Worm (Caenorhabditis elegans) whole organism, young adult: ENCODE results near the gene exl-1.
A peak's percentile ranks its signal among the peaks of the same experiment; 100 is the strongest.

ENCODE experiments used
- B0019.2 ChIP-seq: fragments of 200-800 bp; sonication (Bioruptor generic); conservative IDR thresholded peaks from 2 replicates; pipeline ENCODE4 v1.3.6; 2022; ENCODE audit warnings: missing genetic modification reagents, missing genetic modification characterization, missing compliant biosample characterization
- B0035.1 ChIP-seq: sonication (generic microtip); optimal IDR thresholded peaks from 2 replicates; lab custom pipeline; 2016; ENCODE audit warnings: missing genetic modification characterization, mild to moderate bottlenecking, missing compliant biosample characterization, missing genotype, missing genetic modification reagents
- C06A6.2 ChIP-seq: fragments of 200-800 bp; sonication (Bioruptor generic); conservative IDR thresholded peaks from 2 replicates; pipeline ENCODE4 v1.3.6; 2022; ENCODE audit warnings: missing genetic modification characterization, missing compliant biosample characterization
- C17E4.6 ChIP-seq: fragments of 200-800 bp; sonication (Bioruptor generic); IDR thresholded peaks from 2 replicates; pipeline ENCODE4 v1.3.6; 2022; ENCODE audit warnings: missing genetic modification reagents, missing genetic modification characterization, missing compliant biosample characterization
- F10E7.11 ChIP-seq: sonication (generic microtip); optimal IDR thresholded peaks from 2 replicates; lab custom pipeline; 2017; ENCODE audit warnings: mild to moderate bottlenecking, missing genetic modification characterization, moderate library complexity, missing compliant biosample characterization
- F22D6.2 ChIP-seq: sonication (generic microtip); optimal IDR thresholded peaks from 2 replicates; lab custom pipeline; 2016; ENCODE audit warnings: mild to moderate bottlenecking, missing genetic modification characterization, missing compliant biosample characterization
- F33H1.4 ChIP-seq: fragments of 200-800 bp; sonication (Bioruptor generic); IDR thresholded peaks from 2 replicates; pipeline ENCODE4 v1.3.6; 2022; ENCODE audit warnings: missing genetic modification reagents, missing genetic modification characterization, missing compliant biosample characterization
- F37B4.10 ChIP-seq: fragments of 200-800 bp; sonication (Bioruptor generic); IDR thresholded peaks from 2 replicates; pipeline ENCODE4 v1.3.6; 2022; ENCODE audit warnings: missing genetic modification characterization, missing compliant biosample characterization
- F57A8.1 ChIP-seq: fragments of 200-800 bp; sonication (Bioruptor generic); optimal IDR thresholded peaks from 2 replicates; lab custom pipeline; 2018; ENCODE audit warnings: mild to moderate bottlenecking, missing genetic modification characterization, moderate library complexity, missing compliant biosample characterization
- K12H6.12 ChIP-seq: fragments of 200-800 bp; sonication (Bioruptor generic); optimal IDR thresholded peaks from 2 replicates; lab custom pipeline; 2018; ENCODE audit warnings: mild to moderate bottlenecking, missing genetic modification characterization, missing compliant biosample characterization
- Y53F4B.3 ChIP-seq: fragments of 200-800 bp; sonication (Bioruptor generic); IDR thresholded peaks from 2 replicates; pipeline ENCODE4 v1.3.6; 2022; ENCODE audit warnings: missing genetic modification reagents, missing genetic modification characterization, missing compliant biosample characterization
- Y53G8AR.9 ChIP-seq: fragments of 200-800 bp; sonication (Bioruptor generic); conservative IDR thresholded peaks from 2 replicates; pipeline ENCODE4 v1.3.6; 2022; ENCODE audit warnings: missing genetic modification reagents, missing genetic modification characterization, missing compliant biosample characterization
- Y67H2A.10 ChIP-seq: fragments of 200-800 bp; sonication (Bioruptor generic); conservative IDR thresholded peaks from 2 replicates; pipeline ENCODE4 v1.3.6; 2022; ENCODE audit warnings: missing genetic modification reagents, missing genetic modification characterization, missing compliant biosample characterization
- Y95B8A.8 ChIP-seq: fragments of 200-800 bp; sonication (Bioruptor generic); IDR thresholded peaks from 2 replicates; pipeline ENCODE4 v1.3.6; 2022; ENCODE audit warnings: missing genetic modification reagents, missing genetic modification characterization, missing compliant biosample characterization
- akir-1 ChIP-seq: fragments of 200-800 bp; sonication (Bioruptor generic); optimal IDR thresholded peaks from 2 replicates; lab custom pipeline; 2018; ENCODE audit warnings: mild to moderate bottlenecking, missing genetic modification characterization, moderate library complexity, missing compliant biosample characterization
- ama-1 ChIP-seq, 3 experiments: fragments of 150-350 bp in 1 of 3; sonication (generic microtip) in 2 of 3; optimal IDR thresholded peaks; 2 replicates each; lab custom pipeline; 2014 to 2018; ENCODE audit warnings: missing biosample characterization in 2 of 3, missing genetic modification characterization in 2 of 3, missing genetic modification reagents in 2 of 3
- aptf-2 ChIP-seq: fragments of 200-800 bp; sonication (Bioruptor generic); conservative IDR thresholded peaks from 2 replicates; pipeline ENCODE4 v1.3.6; 2022; ENCODE audit warnings: missing genetic modification reagents, missing genetic modification characterization, missing compliant biosample characterization
- atf-7 ChIP-seq: sonication (generic microtip); optimal IDR thresholded peaks from 2 replicates; lab custom pipeline; 2017; ENCODE audit warnings: mild to moderate bottlenecking, missing genetic modification characterization, missing compliant biosample characterization
- athp-1 ChIP-seq: sonication (generic microtip); optimal IDR thresholded peaks from 2 replicates; lab custom pipeline; 2017; ENCODE audit warnings: mild to moderate bottlenecking, missing genetic modification characterization, missing compliant biosample characterization
- attf-3 ChIP-seq: fragments of 200-800 bp; sonication (Bioruptor generic); conservative IDR thresholded peaks from 2 replicates; pipeline ENCODE4 v1.3.6; 2022; ENCODE audit warnings: missing genetic modification reagents, missing genetic modification characterization, missing compliant biosample characterization
- attf-6 ChIP-seq: fragments of 200-800 bp; sonication (Bioruptor generic); IDR thresholded peaks from 2 replicates; pipeline ENCODE4 v1.3.6; 2022; ENCODE audit warnings: missing genetic modification reagents, missing genetic modification characterization, missing compliant biosample characterization
- ccch-3 ChIP-seq: fragments of 200-800 bp; sonication (Bioruptor generic); optimal IDR thresholded peaks from 2 replicates; lab custom pipeline; 2018; ENCODE audit warnings: mild to moderate bottlenecking, missing genetic modification characterization, missing compliant biosample characterization
- ceh-100 ChIP-seq: fragments of 200-800 bp; sonication (Bioruptor generic); IDR thresholded peaks from 2 replicates; pipeline ENCODE4 v1.3.6; 2022; ENCODE audit warnings: missing genetic modification reagents, missing genetic modification characterization, missing compliant biosample characterization
- ceh-40 ChIP-seq: fragments of 200-800 bp; sonication (Bioruptor generic); IDR thresholded peaks from 2 replicates; pipeline ENCODE4 v1.3.6; 2022; ENCODE audit warnings: missing genetic modification characterization, missing compliant biosample characterization
- efl-1 ChIP-seq: fragments of 150-350 bp; optimal IDR thresholded peaks from 2 replicates; lab custom pipeline; 2014; ENCODE audit warnings: missing biosample characterization, missing genetic modification reagents, missing genetic modification characterization
- egl-18 ChIP-seq: fragments of 200-800 bp; sonication (Bioruptor generic); IDR thresholded peaks from 2 replicates; pipeline ENCODE4 v1.3.6; 2022; ENCODE audit warnings: missing genetic modification reagents, missing genetic modification characterization, missing compliant biosample characterization
- egl-44 ChIP-seq: fragments of 200-800 bp; sonication (Bioruptor generic); IDR thresholded peaks from 2 replicates; pipeline ENCODE4 v1.3.6; 2022; ENCODE audit warnings: missing genetic modification reagents, missing genetic modification characterization, missing compliant biosample characterization
- egrh-3 ChIP-seq: fragments of 200-800 bp; sonication (Bioruptor generic); IDR thresholded peaks from 2 replicates; pipeline ENCODE4 v1.3.6; 2022; ENCODE audit warnings: missing genetic modification reagents, missing genetic modification characterization, missing compliant biosample characterization
- him-1 ChIP-seq: sonication (generic microtip); optimal IDR thresholded peaks from 2 replicates; lab custom pipeline; 2016; ENCODE audit warnings: missing genotype, missing genetic modification reagents, missing genetic modification characterization, missing compliant biosample characterization
- hmg-20 ChIP-seq: fragments of 200-800 bp; sonication (Bioruptor generic); IDR thresholded peaks from 2 replicates; pipeline ENCODE4 v1.3.6; 2022; ENCODE audit warnings: missing genetic modification reagents, missing genetic modification characterization, missing compliant biosample characterization
- hrde-1 ChIP-seq: sonication (generic microtip); optimal IDR thresholded peaks from 2 replicates; lab custom pipeline; 2016; ENCODE audit warnings: missing genetic modification characterization, mild to moderate bottlenecking, missing compliant biosample characterization, moderate library complexity, missing genotype, missing genetic modification reagents, borderline replicate concordance
- lsy-27 ChIP-seq: sonication (generic microtip); optimal IDR thresholded peaks from 2 replicates; lab custom pipeline; 2017; ENCODE audit warnings: missing genetic modification characterization, mild to moderate bottlenecking, missing compliant biosample characterization, antibody characterized with exemption, missing genotype, borderline replicate concordance; ENCODE audit not compliant: insufficient read depth
- madf-3 ChIP-seq: fragments of 200-800 bp; sonication (Bioruptor generic); IDR thresholded peaks from 2 replicates; pipeline ENCODE4 v1.3.6; 2022; ENCODE audit warnings: missing genetic modification reagents, missing genetic modification characterization, missing compliant biosample characterization
- madf-6 ChIP-seq: fragments of 200-800 bp; sonication (Bioruptor generic); IDR thresholded peaks from 2 replicates; pipeline ENCODE4 v1.3.6; 2022; ENCODE audit warnings: missing genetic modification reagents, missing genetic modification characterization, missing compliant biosample characterization
- madf-8 ChIP-seq: fragments of 200-800 bp; sonication (Bioruptor generic); conservative IDR thresholded peaks from 2 replicates; pipeline ENCODE4 v1.3.6; 2022; ENCODE audit warnings: missing genetic modification reagents, missing genetic modification characterization, missing compliant biosample characterization
- mcd-1 ChIP-seq: fragments of 200-800 bp; sonication (Bioruptor generic); IDR thresholded peaks from 2 replicates; pipeline ENCODE4 v1.3.6; 2022; ENCODE audit warnings: missing genetic modification reagents, missing genetic modification characterization, missing compliant biosample characterization
- nhr-179 ChIP-seq: sonication (generic microtip); optimal IDR thresholded peaks from 2 replicates; lab custom pipeline; 2016; ENCODE audit warnings: mild to moderate bottlenecking, missing genetic modification characterization, missing compliant biosample characterization
- nhr-80 ChIP-seq: sonication (generic microtip); optimal IDR thresholded peaks from 2 replicates; lab custom pipeline; 2016; ENCODE audit warnings: missing genetic modification characterization, missing compliant biosample characterization
- pbrm-1 ChIP-seq: fragments of 200-800 bp; sonication (Bioruptor generic); IDR thresholded peaks from 2 replicates; pipeline ENCODE4 v1.3.6; 2022; ENCODE audit warnings: missing genetic modification reagents, missing genetic modification characterization, missing compliant biosample characterization
- rec-8 ChIP-seq, 2 experiments: sonication (generic microtip); optimal IDR thresholded peaks; 2 replicates each; lab custom pipeline; 2016; ENCODE audit warnings: mild to moderate bottlenecking in 2 of 2, missing genetic modification characterization in 2 of 2, missing genetic modification reagents in 2 of 2, missing genotype in 2 of 2, missing biosample characterization in 1 of 2, missing compliant biosample characterization in 1 of 2, moderate library complexity in 1 of 2
- rpc-1 ChIP-seq, 2 experiments: fragments of 150-350 bp in 1 of 2; sonication (generic microtip) in 1 of 2; optimal IDR thresholded peaks; 2 replicates each; lab custom pipeline; 2014 to 2018; ENCODE audit warnings: missing biosample characterization in 1 of 2, missing genetic modification characterization in 1 of 2, missing genetic modification reagents in 1 of 2, missing genotype in 1 of 2
- sdz-38 ChIP-seq: sonication (generic microtip); optimal IDR thresholded peaks from 2 replicates; lab custom pipeline; 2016; ENCODE audit warnings: missing genotype, missing genetic modification characterization, missing compliant biosample characterization
- sptf-2 ChIP-seq: fragments of 200-800 bp; sonication (Bioruptor generic); optimal IDR thresholded peaks from 2 replicates; lab custom pipeline; 2018; ENCODE audit warnings: mild to moderate bottlenecking, missing genetic modification characterization, missing compliant biosample characterization
- tbp1 ChIP-seq: fragments of 200-800 bp; sonication (Bioruptor generic); optimal IDR thresholded peaks from 2 replicates; lab custom pipeline; 2018; ENCODE audit warnings: mild to moderate bottlenecking, missing genetic modification characterization, missing compliant biosample characterization
- tbx-9 ChIP-seq: sonication (generic microtip); optimal IDR thresholded peaks from 2 replicates; lab custom pipeline; 2016; ENCODE audit warnings: borderline replicate concordance, missing genetic modification characterization, inconsistent platforms, missing compliant biosample characterization
- unc-130 ChIP-seq: sonication (generic microtip); optimal IDR thresholded peaks from 2 replicates; lab custom pipeline; 2016; ENCODE audit warnings: missing genetic modification reagents, missing genetic modification characterization, missing compliant biosample characterization
- unc-62 ChIP-seq: fragments of 150-350 bp; optimal IDR thresholded peaks from 2 replicates; lab custom pipeline; 2014; ENCODE audit warnings: missing biosample characterization, missing genetic modification reagents, missing genetic modification characterization
- xnd-1 ChIP-seq: sonication (generic microtip); optimal IDR thresholded peaks from 2 replicates; lab custom pipeline; 2016; ENCODE audit warnings: missing genotype, missing genetic modification reagents, missing genetic modification characterization, missing compliant biosample characterization

Gene exl-1

DNA sequence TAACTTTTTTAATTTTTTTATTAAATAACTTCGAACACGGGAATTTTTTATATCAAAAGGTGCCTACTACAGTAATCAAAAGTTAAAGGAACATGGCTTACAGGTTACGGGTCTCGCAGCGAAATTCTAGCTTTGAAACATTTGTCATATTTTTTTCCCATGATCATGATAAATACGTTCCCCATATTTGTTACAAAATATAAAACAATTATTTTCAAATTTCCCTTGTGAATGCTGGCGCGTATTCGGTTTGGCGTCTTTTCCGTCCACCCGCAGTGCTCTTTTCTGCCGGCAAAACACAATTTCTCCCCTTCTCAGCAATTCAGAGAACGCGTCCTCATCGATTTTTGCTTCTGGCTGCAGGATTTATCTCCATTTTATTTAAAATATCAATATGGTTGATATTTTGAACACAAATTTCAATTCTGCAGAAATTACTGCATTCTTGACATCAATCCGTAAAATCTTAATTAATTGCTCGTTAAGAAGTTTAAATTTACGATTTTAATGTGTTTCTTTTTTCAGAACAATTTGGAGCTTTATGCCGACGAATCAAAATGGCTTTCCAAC, 48.0 kb downstream of the exl-1 start, which contains the start of gene imb-2 (continued):
- TF ChIP-seq K12H6.12 (tag; lab: Kevin White, UChicago) (peak; percentile 60), rpc-1 (optimal IDR thresholded peaks at IDR 0.05; lab: Kevin White, UChicago) (no peak), rpc-1 (tag; optimal IDR thresholded peaks at IDR 0.05; lab: Kevin White, UChicago) (no peak), attf-6 (GFP tag; lab: Robert Waterston, UW) (no peak), F22D6.2 (tag; lab: Kevin White, UChicago) (no peak), hrde-1 (peak; percentile 1), nhr-80 (tag; lab: Kevin White, UChicago) (peak; percentile 44), F10E7.11 (tag; lab: Kevin White, UChicago) (no peak), pbrm-1 (no peak), rec-8 (tag; optimal IDR thresholded peaks at IDR 0.05; lab: Kevin White, UChicago) (no peak), xnd-1 (tag; lab: Kevin White, UChicago) (peak; percentile 82), madf-8 (peak; percentile 49), B0019.2 (GFP tag; lab: Robert Waterston, UW) (no peak), Y53G8AR.9 (GFP tag; lab: Robert Waterston, UW) (no peak), B0035.1 (no peak), sptf-2 (GFP tag; lab: Kevin White, UChicago) (no peak), C06A6.2 (GFP tag; lab: Robert Waterston, UW) (no peak), F57A8.1 (GFP tag; lab: Kevin White, UChicago) (no peak), egl-18 (GFP tag; lab: Robert Waterston, UW) (no peak), Y95B8A.8 (no peak), egl-44 (GFP tag; lab: Robert Waterston, UW) (no peak), egrh-3 (no peak), ceh-40 (GFP tag; lab: Robert Waterston, UW) (no peak), F37B4.10 (GFP tag; lab: Robert Waterston, UW) (no peak), madf-6 (peak; percentile 84), athp-1 (tag; lab: Kevin White, UChicago) (no peak), unc-62 (GFP tag; lab: Kevin White, UChicago) (no peak), ceh-100 (no peak), akir-1 (GFP tag; lab: Kevin White, UChicago) (no peak), mcd-1 (peak; percentile 60), atf-7 (no peak), Y53F4B.3 (GFP tag; lab: Robert Waterston, UW) (no peak), Y67H2A.10 (GFP tag; lab: Robert Waterston, UW) (no peak), tbx-9 (no peak), C17E4.6 (GFP tag; lab: Robert Waterston, UW) (no peak), madf-3 (no peak), efl-1 (GFP tag; lab: Kevin White, UChicago) (peak; percentile 40), him-1 (tag; lab: Kevin White, UChicago) (peak; percentile 3), F33H1.4 (GFP tag; lab: Robert Waterston, UW) (peak; percentile 86), sdz-38 (no peak), hmg-20 (GFP tag; lab: Robert Waterston, UW) (no peak), ccch-3 (no peak), lsy-27 (tag; lab: Kevin White, UChicago) (no peak), unc-130 (peak; percentile 12), attf-3 (GFP tag; lab: Robert Waterston, UW) (no peak), aptf-2 (no peak), tbp1 (GFP tag; lab: Kevin White, UChicago) (peak; percentile 9), ama-1 (optimal IDR thresholded peaks at IDR 0.05; lab: Kevin White, UChicago) (no peak), ama-1 (GFP tag; optimal IDR thresholded peaks at IDR 0.05; lab: Kevin White, UChicago) (no peak), nhr-179 (tag; lab: Kevin White, UChicago) (no peak)
